Fruit fly (Drosophila melanogaster): ENCODE measurements around the gene CG13473.

The CG13473 gene

DNA sequence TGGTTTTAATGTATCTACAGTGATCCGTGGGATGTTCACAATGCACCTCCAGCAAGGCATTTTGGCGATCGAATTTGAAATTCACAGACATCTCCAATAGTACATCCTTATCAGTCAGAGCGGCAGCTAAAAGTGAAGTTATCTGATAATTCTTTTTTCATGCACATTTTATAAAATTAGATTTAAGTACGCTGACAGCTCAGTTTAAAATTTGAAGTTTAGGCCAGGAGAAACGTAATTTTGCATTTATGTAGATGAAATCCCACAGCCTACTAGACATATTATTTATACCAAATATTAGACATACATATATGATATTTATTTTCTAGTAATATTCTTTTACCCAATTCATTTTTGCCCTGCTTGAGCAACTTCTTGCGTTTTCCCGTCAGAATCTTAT lies 32.4 kb downstream of the CG13473 start, which contains the start of gene Trl:
Gene Trl (minus strand): TSS at position 101 of the 400 bp plus-strand sequence.
- TF ChIP-seq tio (GFP tag; optimal IDR thresholded peaks at IDR 0.05) (no peak), odd (GFP tag; optimal IDR thresholded peaks at IDR 0.05) (no peak), CG7786 (GFP tag; optimal IDR thresholded peaks at IDR 0.05) (no peak), CG3163 (GFP tag; optimal IDR thresholded peaks at IDR 0.05) (no peak), CG15601 (tag; optimal IDR thresholded peaks at IDR 0.05) (no peak), run (tag; optimal IDR thresholded peaks at IDR 0.05) (no peak), hb (GFP tag; IDR thresholded peaks at IDR 0.05; ENCODE audit: partially characterized antibody) (no peak), CG17385 (GFP tag; optimal IDR thresholded peaks at IDR 0.05) (no peak), Dref (GFP tag; IDR thresholded peaks at IDR 0.05) (no peak), Mrtf (GFP tag; IDR thresholded peaks at IDR 0.05) (no peak), CG2120 (GFP tag; optimal IDR thresholded peaks at IDR 0.05) (no peak), Hmr (GFP tag; optimal IDR thresholded peaks at IDR 0.05) (no peak), unc-4 (GFP tag; IDR thresholded peaks at IDR 0.05; ENCODE audit: partially characterized antibody) (no peak), hbn (GFP tag; IDR thresholded peaks at IDR 0.05; ENCODE audit: partially characterized antibody) (no peak), CG4360 (GFP tag; IDR thresholded peaks at IDR 0.05) (no peak), Asciz (GFP tag; optimal IDR thresholded peaks at IDR 0.05) (no peak), CG12744 (GFP tag; optimal IDR thresholded peaks at IDR 0.05) (no peak), CG3065 (GFP tag; optimal IDR thresholded peaks at IDR 0.05) (no peak), Atf6 (GFP tag; IDR thresholded peaks at IDR 0.05) (no peak)

DNA sequence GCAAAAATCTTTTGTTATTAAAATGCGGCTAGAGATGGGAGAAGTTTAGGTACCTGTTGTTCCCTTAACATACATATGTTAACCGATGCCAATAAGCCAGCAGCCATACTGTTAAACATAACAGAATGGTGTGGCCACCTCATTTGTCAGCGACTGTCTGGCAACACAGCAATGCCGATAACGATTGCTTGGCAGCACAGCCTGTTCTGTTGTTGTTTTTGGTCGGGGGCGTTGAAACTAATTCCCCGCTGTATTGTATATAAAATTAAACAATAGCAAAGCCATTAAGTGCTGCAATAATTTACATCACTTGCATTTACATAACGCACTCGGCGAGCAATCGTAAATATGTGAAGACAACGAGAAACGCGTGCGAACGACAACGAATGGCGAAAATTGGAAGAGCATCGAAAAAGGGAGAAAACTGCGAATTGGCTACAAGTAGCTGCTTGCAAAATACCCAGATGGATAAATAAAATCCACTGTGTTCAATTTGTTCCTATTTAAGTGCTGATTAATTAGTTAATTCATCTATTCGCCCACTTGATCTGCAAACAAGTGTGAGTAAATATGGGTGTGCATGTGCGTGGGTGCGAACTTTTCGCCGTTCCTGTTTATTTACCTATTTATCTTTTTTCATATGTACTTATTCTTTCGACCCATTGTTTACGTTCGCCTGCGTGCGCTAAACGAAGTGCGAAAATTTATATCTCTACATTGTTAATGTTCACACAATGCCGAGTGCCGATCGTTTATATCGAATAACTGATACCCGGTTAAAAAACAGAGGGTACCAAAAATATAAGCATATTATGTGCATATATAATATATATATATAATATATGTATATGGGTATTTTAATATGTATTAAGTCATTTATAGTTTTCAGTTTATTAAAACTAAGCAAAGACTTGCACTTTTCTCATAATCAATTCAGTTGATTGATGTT lies 33.6 kb downstream of the CG13473 start, which contains the start of the genes Tsen34 and Mgat4a:
Gene Tsen34 (minus strand): TSS at position 8 of the 949 bp plus-strand sequence.
Gene Mgat4a (plus strand): TSS at position 192 of the 949 bp plus-strand sequence.
- TF ChIP-seq CG2889 (GFP tag; IDR thresholded peaks at IDR 0.05) = 0 out of 3 replicates have a peak, but pooled peaks have one; percentile 30
- TF ChIP-seq pros (GFP tag; optimal IDR thresholded peaks at IDR 0.05) = no peak
- peak; percentile 14; the same call in 1 of the 2 replicates for TF ChIP-seq seq (GFP tag; IDR thresholded peaks at IDR 0.05)
- TF ChIP-seq Side (GFP tag; optimal IDR thresholded peaks at IDR 0.05) = peak; percentile 41
- TF ChIP-seq unpg (GFP tag; optimal IDR thresholded peaks at IDR 0.05) = no peak
- peak; percentile 52 for TF ChIP-seq CG14441 (GFP tag; IDR thresholded peaks at IDR 0.05)
- no peak for TF ChIP-seq CG12155 (GFP tag; optimal IDR thresholded peaks at IDR 0.05)
- TF ChIP-seq CG9609 (GFP tag; optimal IDR thresholded peaks at IDR 0.05) = peak; percentile 23
- peak; percentile 37 for TF ChIP-seq zen (tag; optimal IDR thresholded peaks at IDR 0.05)
- peak; percentile 51 for TF ChIP-seq pfk (GFP tag; optimal IDR thresholded peaks at IDR 0.05)
- TF ChIP-seq CG11085 (GFP tag; IDR thresholded peaks at IDR 0.05) = 0 out of 2 replicates have a peak, but pooled peaks have one; percentile 33
- TF ChIP-seq CG6689 (GFP tag; IDR thresholded peaks at IDR 0.05) = no peak
- no peak for TF ChIP-seq CG4282 (GFP tag; optimal IDR thresholded peaks at IDR 0.05)
- TF ChIP-seq NFAT (GFP tag; IDR thresholded peaks at IDR 0.05) = peak; percentile 65
- TF ChIP-seq Adf1 (GFP tag; IDR thresholded peaks at IDR 0.05) = peak; percentile 48; the same call in 1 of the 2 replicates
- TF ChIP-seq CG32532 (GFP tag; IDR thresholded peaks at IDR 0.05) = peak; percentile 54; the same call in 1 of the 2 replicates
- peak; percentile 90 for TF ChIP-seq scrt (GFP tag; optimal IDR thresholded peaks at IDR 0.05)
- no peak for TF ChIP-seq lov (optimal IDR thresholded peaks at IDR 0.05)
- no peak for TF ChIP-seq lov (GFP tag; IDR thresholded peaks at IDR 0.05)
- peak; percentile 34 for TF ChIP-seq gfzf (GFP tag; optimal IDR thresholded peaks at IDR 0.05)
- TF ChIP-seq CG6854 (GFP tag; optimal IDR thresholded peaks at IDR 0.05) = peak; percentile 25
- no peak for TF ChIP-seq btn (GFP tag; optimal IDR thresholded peaks at IDR 0.05)
- peak; percentile 61; the same call in 2 of the 4 replicates for TF ChIP-seq Dll (GFP tag; IDR thresholded peaks at IDR 0.05; ENCODE audit: partially characterized antibody)
- TF ChIP-seq Hmr (GFP tag; optimal IDR thresholded peaks at IDR 0.05) = peak; percentile 76
- peak; percentile 56 for TF ChIP-seq Ets65A (GFP tag)
- TF ChIP-seq bcd (GFP tag; optimal IDR thresholded peaks at IDR 0.05) = no peak
- TF ChIP-seq Atf3 (GFP tag; optimal IDR thresholded peaks at IDR 0.05) = no peak
- no peak for TF ChIP-seq GATAe (GFP tag; conservative IDR thresholded peaks at IDR 0.05)
- no peak for TF ChIP-seq CG5953 (GFP tag; IDR thresholded peaks at IDR 0.05)
- TF ChIP-seq luna (GFP tag; optimal IDR thresholded peaks at IDR 0.05) = peak; percentile 49
- TF ChIP-seq h (optimal IDR thresholded peaks at IDR 0.05) = no peak
- no peak for TF ChIP-seq HmgD (GFP tag; optimal IDR thresholded peaks at IDR 0.05)
